Fruit fly (Drosophila melanogaster) whole organism, embryonic: Measurements from ENCODE around the gene piwi.
A peak's percentile ranks its signal among the peaks of the same experiment; 100 is the strongest.

ENCODE experiments used
- Ada2b ChIP-seq: fragments of 200-800 bp; sonication (Bioruptor generic); IDR thresholded peaks from 2 replicates; pipeline ENCODE4 v1.3.6; 2022; ENCODE audit warnings: missing biosample characterization, missing genetic modification characterization
- Adf1 ChIP-seq: fragments of 200-800 bp; sonication (Bioruptor generic); IDR thresholded peaks from 2 replicates; pipeline ENCODE4 v1.3.6; 2022; ENCODE audit warnings: missing biosample characterization, missing genetic modification characterization
- Awh ChIP-seq: fragments of 200-800 bp; sonication (Bioruptor generic); IDR thresholded peaks from 2 replicates; pipeline ENCODE4, ENCODE4 v1.3.6; 2022; ENCODE audit warnings: missing biosample characterization, missing genetic modification characterization
- Bgb ChIP-seq: fragments of 200-800 bp; sonication (Bioruptor generic); IDR thresholded peaks from 2 replicates; pipeline ENCODE4 v1.3.6; 2022; ENCODE audit warnings: missing biosample characterization, missing genetic modification characterization; ENCODE audit not compliant: partially characterized antibody
- CG10147 ChIP-seq: fragments of 200-800 bp; sonication (Bioruptor generic); optimal IDR thresholded peaks from 2 replicates; lab custom pipeline; 2019; ENCODE audit warnings: missing biosample characterization, mild to moderate bottlenecking, missing genetic modification characterization, moderate library complexity
- CG11093 ChIP-seq: fragments of 200-800 bp; sonication (Bioruptor generic); IDR thresholded peaks from 3 replicates; pipeline ENCODE4 v1.3.6; 2022; ENCODE audit warnings: missing biosample characterization, missing genetic modification characterization
- CG12219 ChIP-seq: fragments of 200-800 bp; sonication (Bioruptor generic); optimal IDR thresholded peaks from 3 replicates; lab custom pipeline; 2018; ENCODE audit warnings: missing biosample characterization, mild to moderate bottlenecking, missing genetic modification characterization
- CG12299 ChIP-seq: fragments of 200-800 bp; sonication (Bioruptor generic); optimal IDR thresholded peaks from 2 replicates; lab custom pipeline; 2018; ENCODE audit warnings: missing biosample characterization, mild to moderate bottlenecking, missing genetic modification characterization
- CG12391 ChIP-seq: fragments of 200-800 bp; sonication (Bioruptor generic); optimal IDR thresholded peaks from 3 replicates; lab custom pipeline; 2018; ENCODE audit warnings: missing biosample characterization, mild to moderate bottlenecking, missing genetic modification characterization, moderate library complexity
- CG1602 ChIP-seq: fragments of 200-800 bp; sonication (Bioruptor generic); optimal IDR thresholded peaks from 3 replicates; lab custom pipeline; 2016; ENCODE audit warnings: missing biosample characterization, missing genetic modification characterization
- CG1603 ChIP-seq: fragments of 200-800 bp; sonication (Bioruptor generic); optimal IDR thresholded peaks from 2 replicates; lab custom pipeline; 2019; ENCODE audit warnings: missing biosample characterization, mild to moderate bottlenecking, missing genetic modification characterization, moderate library complexity
- CG17912 ChIP-seq: fragments of 200-800 bp; sonication (Bioruptor generic); optimal IDR thresholded peaks from 2 replicates; lab custom pipeline; 2018; ENCODE audit warnings: missing biosample characterization, mild to moderate bottlenecking, missing genetic modification characterization
- CG18262 ChIP-seq: fragments of 200-800 bp; optimal IDR thresholded peaks from 3 replicates; lab custom pipeline; 2019; ENCODE audit warnings: missing biosample characterization, mild to moderate bottlenecking, missing genetic modification characterization, moderate library complexity
- CG18476 ChIP-seq: fragments of 200-800 bp; sonication (Bioruptor generic); optimal IDR thresholded peaks from 2 replicates; lab custom pipeline; 2016; ENCODE audit warnings: missing biosample characterization, mild to moderate bottlenecking, missing genetic modification characterization
- CG2129 ChIP-seq: fragments of 200-800 bp; sonication (Bioruptor generic); IDR thresholded peaks from 2 replicates; pipeline ENCODE4 v1.3.6; 2022; ENCODE audit warnings: missing biosample characterization, missing genetic modification characterization; ENCODE audit not compliant: partially characterized antibody
- CG2875 ChIP-seq: fragments of 200-800 bp; sonication (Bioruptor generic); optimal IDR thresholded peaks from 2 replicates; lab custom pipeline; 2017; ENCODE audit warnings: missing biosample characterization, mild to moderate bottlenecking, missing genetic modification characterization, missing genetic modification reagents
- CG32532 ChIP-seq: fragments of 200-800 bp; sonication (Bioruptor generic); IDR thresholded peaks from 2 replicates; pipeline ENCODE4 v1.3.6; 2022; ENCODE audit warnings: missing biosample characterization, missing genetic modification characterization
- CG34422 ChIP-seq: fragments of 200-800 bp; sonication (Bioruptor generic); IDR thresholded peaks from 3 replicates; pipeline ENCODE4 v1.3.6; 2022; ENCODE audit warnings: missing biosample characterization, missing genetic modification characterization
- CG4282 ChIP-seq: fragments of 200-800 bp; sonication (Bioruptor generic); optimal IDR thresholded peaks from 2 replicates; lab custom pipeline; 2016; ENCODE audit warnings: missing biosample characterization, missing genetic modification characterization
- CG4360 ChIP-seq: fragments of 200-800 bp; sonication (Bioruptor generic); IDR thresholded peaks from 2 replicates; pipeline ENCODE4 v1.3.6; 2022; ENCODE audit warnings: missing biosample characterization, missing genetic modification characterization
- CG4617 ChIP-seq: fragments of 200-800 bp; sonication (Bioruptor generic); optimal IDR thresholded peaks from 3 replicates; lab custom pipeline; 2016; ENCODE audit warnings: missing biosample characterization, missing genetic modification characterization, borderline replicate concordance
- CG6854 ChIP-seq: fragments of 200-800 bp; sonication (Bioruptor generic); optimal IDR thresholded peaks from 3 replicates; lab custom pipeline; 2017; ENCODE audit warnings: missing biosample characterization, mild to moderate bottlenecking, missing genetic modification characterization
- CG7786 ChIP-seq: fragments of 200-800 bp; sonication (Bioruptor generic); optimal IDR thresholded peaks from 2 replicates; lab custom pipeline; 2016; ENCODE audit warnings: missing biosample characterization, missing genetic modification characterization
- CG9437 ChIP-seq: fragments of 200-800 bp; sonication (Bioruptor generic); optimal IDR thresholded peaks from 2 replicates; lab custom pipeline; 2018; ENCODE audit warnings: missing biosample characterization, mild to moderate bottlenecking, missing genetic modification characterization
- Camta ChIP-seq: fragments of 200-800 bp; sonication (Bioruptor generic); optimal IDR thresholded peaks from 2 replicates; lab custom pipeline; 2016; ENCODE audit warnings: missing biosample characterization, missing genetic modification characterization
- Dip2 ChIP-seq: fragments of 200-800 bp; sonication (Bioruptor generic); IDR thresholded peaks from 2 replicates; pipeline ENCODE4 v1.3.6; 2022; ENCODE audit warnings: missing biosample characterization, missing genetic modification characterization
- Dll ChIP-seq: fragments of 200-800 bp; sonication (Bioruptor generic); IDR thresholded peaks from 4 replicates; pipeline ENCODE4 v1.3.6; 2022; ENCODE audit warnings: missing biosample characterization, missing genetic modification characterization; ENCODE audit not compliant: partially characterized antibody
- Ets65A ChIP-seq: fragments of 200-800 bp; sonication (Bioruptor generic); peaks from one replicate; lab custom pipeline; 2016; ENCODE audit warnings: missing biosample characterization, missing genetic modification characterization
- H2.0 ChIP-seq: fragments of 200-800 bp; sonication (Bioruptor generic); IDR thresholded peaks from 2 replicates; pipeline ENCODE4 v1.3.6; 2022; ENCODE audit warnings: missing biosample characterization, missing genetic modification characterization
- HmgZ ChIP-seq: fragments of 200-800 bp; sonication (Bioruptor generic); optimal IDR thresholded peaks from 2 replicates; lab custom pipeline; 2018; ENCODE audit warnings: missing biosample characterization, mild to moderate bottlenecking, missing genetic modification characterization
- Lhr ChIP-seq: fragments of 200-800 bp; sonication (Bioruptor generic); optimal IDR thresholded peaks from 3 replicates; lab custom pipeline; 2017; ENCODE audit warnings: mild to moderate bottlenecking, missing biosample characterization, missing genetic modification reagents, missing genetic modification characterization
- Lim3 ChIP-seq: fragments of 200-800 bp; sonication (Bioruptor generic); IDR thresholded peaks from 2 replicates; pipeline ENCODE4 v1.3.6; 2022; ENCODE audit warnings: missing biosample characterization, missing genetic modification characterization
- MBD-R2 ChIP-seq: fragments of 200-800 bp; sonication (Bioruptor generic); IDR thresholded peaks from 2 replicates; pipeline ENCODE4 v1.3.6; 2022; ENCODE audit warnings: missing biosample characterization, missing genetic modification characterization
- Max ChIP-seq: fragments of 200-800 bp; sonication (Bioruptor generic); optimal IDR thresholded peaks from 2 replicates; lab custom pipeline; 2016; ENCODE audit warnings: missing biosample characterization, mild to moderate bottlenecking, missing genetic modification characterization
- Myb ChIP-seq: fragments of 200-800 bp; sonication (Bioruptor generic); optimal IDR thresholded peaks from 2 replicates; lab custom pipeline; 2016; ENCODE audit warnings: missing biosample characterization, missing genetic modification characterization
- Sry-δ ChIP-seq: fragments of 200-800 bp; sonication (Bioruptor generic); optimal IDR thresholded peaks from 2 replicates; lab custom pipeline; 2016; ENCODE audit warnings: missing biosample characterization, missing genetic modification characterization
- aop ChIP-seq: fragments of 200-800 bp; sonication (Bioruptor generic); IDR thresholded peaks from 2 replicates; pipeline ENCODE4 v1.3.6; 2022; ENCODE audit warnings: missing biosample characterization, missing genetic modification characterization
- ara ChIP-seq: fragments of 200-800 bp; sonication (Bioruptor generic); IDR thresholded peaks from 2 replicates; pipeline ENCODE4 v1.3.6; 2022; ENCODE audit warnings: missing biosample characterization, missing genetic modification characterization
- bab2 ChIP-seq: fragments of 200-800 bp; sonication (Bioruptor generic); optimal IDR thresholded peaks from 2 replicates; lab custom pipeline; 2016; ENCODE audit warnings: missing biosample characterization, missing genetic modification characterization
- fru ChIP-seq: fragments of >200 bp; optimal IDR thresholded peaks from 2 replicates; lab custom pipeline; 2017
- gcm ChIP-seq: fragments of 200-800 bp; sonication (Bioruptor generic); optimal IDR thresholded peaks from 2 replicates; lab custom pipeline; 2019; ENCODE audit warnings: missing biosample characterization, mild to moderate bottlenecking, missing genetic modification characterization, moderate library complexity
- kni ChIP-seq: fragments of 200-800 bp; sonication (Bioruptor generic); optimal IDR thresholded peaks from 3 replicates; lab custom pipeline; 2017; ENCODE audit warnings: mild to moderate bottlenecking, missing biosample characterization, missing genetic modification reagents, missing genetic modification characterization
- knrl ChIP-seq: fragments of 200-800 bp; sonication (Bioruptor generic); IDR thresholded peaks from 3 replicates; pipeline ENCODE4 v1.3.6; 2022; ENCODE audit warnings: missing biosample characterization, missing genetic modification characterization; ENCODE audit not compliant: partially characterized antibody
- nau ChIP-seq: fragments of 200-800 bp; sonication (Bioruptor generic); optimal IDR thresholded peaks from 3 replicates; lab custom pipeline; 2017; ENCODE audit warnings: missing biosample characterization, mild to moderate bottlenecking, missing genetic modification characterization, missing genetic modification reagents
- nom ChIP-seq: fragments of 200-800 bp; sonication (Bioruptor generic); optimal IDR thresholded peaks from 2 replicates; lab custom pipeline; 2017; ENCODE audit warnings: missing biosample characterization, missing genetic modification characterization, mild to moderate bottlenecking, moderate library complexity, missing genetic modification reagents
- ranshi ChIP-seq: fragments of 200-800 bp; sonication (Bioruptor generic); IDR thresholded peaks from 2 replicates; pipeline ENCODE4 v1.3.6; 2022; ENCODE audit warnings: missing biosample characterization, missing genetic modification characterization
- row ChIP-seq: fragments of 200-800 bp; sonication (Bioruptor generic); IDR thresholded peaks from 3 replicates; pipeline ENCODE4 v1.3.6; 2022; ENCODE audit warnings: missing biosample characterization, missing genetic modification characterization
- sens ChIP-seq: fragments of 200-800 bp; sonication (Bioruptor generic); peaks from one replicate; lab custom pipeline; 2016; ENCODE audit warnings: missing biosample characterization, missing genetic modification characterization
- slbo ChIP-seq: fragments of 200-800 bp; sonication (Bioruptor generic); IDR thresholded peaks from 2 replicates; pipeline ENCODE4 v1.3.6; 2022; ENCODE audit warnings: missing biosample characterization, missing genetic modification characterization
- stwl ChIP-seq: fragments of 200-800 bp; sonication (Bioruptor generic); optimal IDR thresholded peaks from 3 replicates; lab custom pipeline; 2018; ENCODE audit warnings: missing biosample characterization, mild to moderate bottlenecking, missing genetic modification characterization, moderate library complexity
- trem ChIP-seq: fragments of 200-800 bp; optimal IDR thresholded peaks from 3 replicates; lab custom pipeline; 2019; ENCODE audit warnings: missing biosample characterization, mild to moderate bottlenecking, missing genetic modification characterization, moderate library complexity
- trh ChIP-seq: fragments of 200-800 bp; sonication (Bioruptor generic); optimal IDR thresholded peaks from 2 replicates; lab custom pipeline; 2016; ENCODE audit warnings: missing biosample characterization, missing genetic modification characterization

The piwi gene

dm6 chr2L:10970134-10970533 lies 17.1 kb downstream of the piwi start, which contains the start of the genes Tmem214 and YL-1 (continued):
- TF ChIP-seq Lhr (GFP tag; lab: Kevin White, UChicago) (peak; percentile 43), fru (no peak), CG18476 (GFP tag; lab: Kevin White, UChicago) (no peak), Awh (GFP tag; lab: Robert Waterston, UW) (no peak), CG32532 (GFP tag; lab: Robert Waterston, UW) (no peak), Max (peak; percentile 38), ara (GFP tag; lab: Robert Waterston, UW) (no peak), Lim3 (GFP tag; lab: Robert Waterston, UW) (no peak), bab2 (GFP tag; lab: Kevin White, UChicago) (no peak), CG4360 (no peak), knrl (GFP tag; lab: Robert Waterston, UW) (peak; percentile 68), Dip2 (GFP tag; lab: Robert Waterston, UW) (no peak), row (GFP tag; lab: Robert Waterston, UW) (peak; percentile 44; the same call in 2 of the 3 replicates), CG7786 (GFP tag; lab: Kevin White, UChicago) (no peak), Camta (GFP tag; lab: Kevin White, UChicago) (no peak), CG12299 (tag; lab: Kevin White, UChicago) (peak; percentile 8), CG18262 (tag; lab: Kevin White, UChicago) (peak; percentile 3), CG1602 (GFP tag; lab: Kevin White, UChicago) (no peak), CG9437 (GFP tag; lab: Kevin White, UChicago) (no peak), nau (no peak), kni (GFP tag; lab: Kevin White, UChicago) (peak; percentile 88), CG12219 (GFP tag; lab: Kevin White, UChicago) (no peak), trh (GFP tag; lab: Kevin White, UChicago) (no peak), CG10147 (peak; percentile 6), Dll (GFP tag; lab: Robert Waterston, UW) (peak; percentile 62; the same call in 1 of the 4 replicates), Bgb (GFP tag; lab: Robert Waterston, UW) (peak; percentile 42), Ets65A (GFP tag; lab: Kevin White, UChicago) (peak; percentile 86), Sry-δ (peak; percentile 29), nom (GFP tag; lab: Kevin White, UChicago) (no peak), Ada2b (GFP tag; lab: Robert Waterston, UW) (no peak), sens (GFP tag; lab: Kevin White, UChicago) (peak; percentile 79), CG6854 (no peak), CG11093 (GFP tag; lab: Robert Waterston, UW) (no peak)

dm6 chr2L:10968009-10968383 lies 19.2 kb downstream of the piwi start:
- no peak for TF ChIP-seq CG12391 (tag; lab: Kevin White, UChicago)
- TF ChIP-seq CG4617 (GFP tag; lab: Kevin White, UChicago): peak; percentile 31
- TF ChIP-seq CG17912: no peak
- no peak for TF ChIP-seq CG4282 (GFP tag; lab: Kevin White, UChicago)
- TF ChIP-seq stwl (tag; lab: Kevin White, UChicago): peak; percentile 81
- peak; percentile 35; the same call in 1 of the 2 replicates for TF ChIP-seq MBD-R2 (GFP tag; lab: Robert Waterston, UW)
- no peak for TF ChIP-seq ranshi
- TF ChIP-seq H2.0 (GFP tag; lab: Robert Waterston, UW): no peak
- peak; percentile 8 for TF ChIP-seq Myb
- TF ChIP-seq row (GFP tag; lab: Robert Waterston, UW): peak; percentile 6; the same call in 1 of the 3 replicates
- peak; percentile 35 for TF ChIP-seq CG1603 (tag; lab: Kevin White, UChicago)
- TF ChIP-seq CG34422 (GFP tag; lab: Robert Waterston, UW): peak; percentile 7; the same call in 1 of the 3 replicates
- no peak for TF ChIP-seq Ets65A (GFP tag; lab: Kevin White, UChicago)
- TF ChIP-seq HmgZ (tag; lab: Kevin White, UChicago): no peak
- no peak for TF ChIP-seq slbo (GFP tag; lab: Robert Waterston, UW)
- no peak for TF ChIP-seq CG2129
- TF ChIP-seq gcm (GFP tag; lab: Kevin White, UChicago): no peak
- peak; percentile 48 for TF ChIP-seq trem
- no peak for TF ChIP-seq CG2875 (GFP tag; lab: Kevin White, UChicago)
- TF ChIP-seq Adf1: no peak
- no peak for TF ChIP-seq aop (GFP tag; lab: Robert Waterston, UW)
